Worm (Caenorhabditis elegans): ENCODE data around the gene F47B10.5.
A peak's percentile ranks its signal among the peaks of the same experiment; 100 is the strongest.

Gene F47B10.5

DNA sequence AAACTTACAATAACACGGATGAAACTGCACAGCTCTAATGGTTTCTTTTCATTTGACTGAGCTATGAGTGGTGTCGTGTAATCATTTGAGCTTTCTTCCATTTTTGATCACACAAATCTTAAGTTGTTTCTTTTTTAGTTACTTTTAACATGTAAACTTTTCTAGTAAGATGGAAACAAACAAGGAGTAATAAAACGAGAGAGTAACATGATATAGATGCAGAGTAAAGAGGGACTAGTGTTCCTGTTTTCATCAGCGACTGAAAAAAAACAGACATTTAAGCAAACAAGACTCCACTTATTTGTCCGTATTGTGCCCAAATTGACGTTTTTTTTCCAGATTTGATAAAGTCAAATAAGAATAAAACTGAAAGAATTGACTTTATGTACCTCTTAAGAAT lies 20.2 kb downstream of the F47B10.5 start, which contains the start of gene pgp-7:
Gene pgp-7, minus strand, starts transcription at position 101 of the 400 bp plus-strand sequence.
- TF ChIP-seq unc-62 (GFP tag; optimal IDR thresholded peaks at IDR 0.05 in 1 of 2) (peak in 1 of 2 experiments; percentile 20), unc-62 (tag; optimal IDR thresholded peaks at IDR 0.05) (no peak), mdt-29 (GFP tag; IDR thresholded peaks at IDR 0.05) (no peak)

ce11 chrX:10864322-10864721 lies 26.0 kb downstream of the F47B10.5 start, which contains the start of gene pgp-8:
TSS of gene pgp-8 (minus strand) at chrX:10864422.
- peak; percentile 39 for TF ChIP-seq dmd-6 (GFP tag; IDR thresholded peaks at IDR 0.05)
- TF ChIP-seq snpc-1.2 (GFP tag; IDR thresholded peaks at IDR 0.05): no peak

ce11 chrX:10862582-10862981 lies 27.8 kb downstream of the F47B10.5 start:
- TF ChIP-seq ceh-44 (GFP tag; IDR thresholded peaks at IDR 0.05) (no peak), ceh-32 (tag; optimal IDR thresholded peaks at IDR 0.05; ENCODE audit: poor library complexity) (no peak), hlh-11 (tag; optimal IDR thresholded peaks at IDR 0.05) (no peak), dve-1 (tag; optimal IDR thresholded peaks at IDR 0.05; ENCODE audit: insufficient read depth) (no peak), unc-62 (GFP tag; optimal IDR thresholded peaks at IDR 0.05 in 1 of 2) (peak in 1 of 2 experiments; percentile 81), unc-62 (tag; optimal IDR thresholded peaks at IDR 0.05) (no peak), aha-1 (tag) (peak; percentile 96), dmd-9 (GFP tag; IDR thresholded peaks at IDR 0.05) (no peak), spr-1 (tag; optimal IDR thresholded peaks at IDR 0.05) (no peak), Y75B8A.6 (GFP tag; IDR thresholded peaks at IDR 0.05) (no peak)

DNA sequence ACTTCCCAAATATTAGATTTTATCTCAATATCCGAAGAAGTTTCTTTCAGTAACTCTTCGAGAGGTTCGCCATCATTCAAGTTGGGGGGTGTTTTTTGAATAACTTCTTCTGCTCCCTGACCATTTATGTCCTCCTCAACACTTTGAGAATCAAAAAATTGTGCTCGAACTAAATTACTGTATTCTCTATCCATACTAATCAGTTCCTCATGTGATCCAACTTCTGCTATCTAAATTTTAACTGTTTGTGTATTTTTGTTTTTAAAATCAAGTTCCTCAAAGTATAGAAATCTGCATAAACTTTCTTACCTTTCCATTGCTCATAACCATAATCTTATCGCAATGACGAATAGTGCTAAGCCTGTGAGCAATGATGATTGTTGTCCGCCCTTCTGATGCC lies 28.7 kb downstream of the F47B10.5 start:
- TF ChIP-seq duxl-1 (tag; optimal IDR thresholded peaks at IDR 0.05; ENCODE audit: poor library complexity): no peak
- TF ChIP-seq unc-62 (GFP tag; optimal IDR thresholded peaks at IDR 0.05 in 1 of 2): peak in 1 of 2 experiments; percentile 98
- no peak for TF ChIP-seq unc-62 (tag; optimal IDR thresholded peaks at IDR 0.05)

- 0 out of 2 replicates have a peak, but pooled peaks have one; percentile 52 for TF ChIP-seq tag-97 (GFP tag; IDR thresholded peaks at IDR 0.05)
- no peak for TF ChIP-seq fos-1 (tag; optimal IDR thresholded peaks at IDR 0.05)
- peak; percentile 56 for TF ChIP-seq aha-1 (tag)
Observed at ce11 chrX:10859622-10860021, 30.7 kb downstream of the F47B10.5 start.

DNA sequence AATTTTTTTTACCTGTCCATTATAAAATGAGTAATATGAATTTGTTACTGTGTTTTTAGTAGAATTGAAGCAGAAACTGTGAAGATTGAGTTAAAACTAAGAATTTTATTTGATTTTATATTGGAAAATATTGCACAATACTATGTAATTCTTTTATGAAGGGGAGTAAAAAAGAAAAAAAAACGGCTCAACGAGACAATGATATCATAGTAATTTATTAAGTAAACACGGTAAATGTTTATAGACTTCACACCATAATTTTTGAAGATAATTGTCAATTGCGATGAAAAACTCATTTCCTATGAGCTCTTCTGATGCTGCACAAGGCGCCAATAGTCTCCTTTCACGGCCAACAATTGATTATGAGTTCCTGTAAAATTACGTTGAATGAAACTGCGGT lies 31.1 kb downstream of the F47B10.5 start, which contains the start of gene pgp-5:
Gene pgp-5, minus strand, starts transcription at position 87 of the 400 bp plus-strand sequence.
- TF ChIP-seq unc-39 (tag; optimal IDR thresholded peaks at IDR 0.05) (no peak), aly-2 (tag; optimal IDR thresholded peaks at IDR 0.05) (no peak), unc-62 (GFP tag; optimal IDR thresholded peaks at IDR 0.05 in 1 of 2) (peak in 1 of 2 experiments; percentile 95), unc-62 (tag; optimal IDR thresholded peaks at IDR 0.05) (no peak), zip-2 (tag; optimal IDR thresholded peaks at IDR 0.05) (peak; percentile 81), nhr-102 (tag; optimal IDR thresholded peaks at IDR 0.05) (no peak), ztf-11 (tag; optimal IDR thresholded peaks at IDR 0.05) (no peak), dmd-8 (GFP tag; IDR thresholded peaks at IDR 0.05) (no peak)

- TF ChIP-seq pqm-1 (tag; optimal IDR thresholded peaks at IDR 0.05): no peak
- peak; percentile 48 for TF ChIP-seq nhr-11 (tag; optimal IDR thresholded peaks at IDR 0.05)
- peak in 1 of 2 experiments; percentile 84 for TF ChIP-seq daf-16 (GFP tag; optimal IDR thresholded peaks at IDR 0.05)
- TF ChIP-seq daf-16 (tag; optimal IDR thresholded peaks at IDR 0.05): no peak
Observed at ce11 chrX:10853271-10853670, 37.1 kb downstream of the F47B10.5 start.

DNA sequence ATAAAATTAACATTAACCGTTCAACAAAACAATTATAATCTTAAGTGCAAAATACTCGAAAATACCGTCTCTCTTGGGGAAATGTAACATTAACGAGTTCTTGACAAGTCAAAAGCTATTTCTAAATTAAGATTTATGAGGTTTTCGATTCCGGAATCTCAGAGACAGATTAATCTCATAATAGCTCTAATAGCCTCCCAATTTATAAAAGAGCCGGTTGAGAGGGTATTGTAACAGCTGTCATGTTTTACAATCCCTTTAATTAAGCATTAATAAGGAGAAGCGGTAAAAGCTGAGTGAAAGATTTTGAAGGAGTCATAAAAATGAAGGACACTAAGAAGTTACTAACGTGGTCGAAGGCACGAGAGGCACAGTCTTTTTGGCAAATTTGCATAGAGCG lies 38.6 kb downstream of the F47B10.5 start:
- no peak for TF ChIP-seq zip-2 (tag; optimal IDR thresholded peaks at IDR 0.05)
- TF ChIP-seq mes-2 (tag; optimal IDR thresholded peaks at IDR 0.05; ENCODE audit: poor library complexity, severe bottlenecking): no peak
- TF ChIP-seq set-16 (GFP tag; IDR thresholded peaks at IDR 0.05): no peak
- TF ChIP-seq fos-1 (tag; optimal IDR thresholded peaks at IDR 0.05): no peak
- no peak for TF ChIP-seq ceh-20 (GFP tag; IDR thresholded peaks at IDR 0.05)
- TF ChIP-seq ZK337.2 (GFP tag; IDR thresholded peaks at IDR 0.05): no peak
- peak in 1 of 2 experiments; percentile 39 for TF ChIP-seq unc-62 (GFP tag; optimal IDR thresholded peaks at IDR 0.05 in 1 of 2)
- no peak for TF ChIP-seq unc-62 (tag; optimal IDR thresholded peaks at IDR 0.05)

All from whole organism, L4 larva.